Fruit fly (Drosophila melanogaster): ENCODE data around the gene pho.

dm6 chr4:1162058-1162457 is 19.4 kb downstream of the pho start, which contains the start of gene CG32017:
- TF ChIP-seq psq (optimal IDR thresholded peaks at IDR 0.05) (no peak), Myc (optimal IDR thresholded peaks at IDR 0.05) (no peak), h (optimal IDR thresholded peaks at IDR 0.05) (no peak), Sin3A (optimal IDR thresholded peaks at IDR 0.05) (no peak), insv (optimal IDR thresholded peaks at IDR 0.05) (no peak), ttk (optimal IDR thresholded peaks at IDR 0.05) (no peak)
